Worm (Caenorhabditis elegans) whole organism, L1 larva: ENCODE data around the gene C26B2.8.

ENCODE experiments used
- C16A3.4 ChIP-seq: fragments of 150-350 bp; optimal IDR thresholded peaks from 2 replicates; lab custom pipeline; 2014; ENCODE audit warnings: missing biosample characterization, missing genetic modification characterization
- C34B4.2 ChIP-seq: sonication (generic microtip); optimal IDR thresholded peaks from 2 replicates; lab custom pipeline; 2017; ENCODE audit warnings: mild to moderate bottlenecking, missing genetic modification characterization, missing compliant biosample characterization
- F16B12.6 ChIP-seq: fragments of 150-350 bp; optimal IDR thresholded peaks from 2 replicates; lab custom pipeline; 2014; ENCODE audit warnings: missing biosample characterization, missing genetic modification characterization
- aha-1 ChIP-seq: fragments of 150-350 bp; optimal IDR thresholded peaks from 2 replicates; lab custom pipeline; 2014; ENCODE audit warnings: missing biosample characterization, missing genetic modification characterization
- aly-2 ChIP-seq: fragments of 150-350 bp; optimal IDR thresholded peaks from 2 replicates; lab custom pipeline; 2014; ENCODE audit warnings: missing biosample characterization, missing genetic modification characterization
- ama-1 ChIP-seq: fragments of 150-350 bp; optimal IDR thresholded peaks from 2 replicates; lab custom pipeline; 2014
- ceh-8 ChIP-seq: fragments of 200-800 bp; sonication (Bioruptor generic); optimal IDR thresholded peaks from 2 replicates; lab custom pipeline; 2018; ENCODE audit warnings: mild to moderate bottlenecking, missing genetic modification characterization, moderate library complexity, missing compliant biosample characterization
- ceh-82 ChIP-seq, 3 experiments: fragments of 150-350 bp in 1 of 3; sonication (generic microtip) in 2 of 3; optimal IDR thresholded peaks; 2 replicates each; lab custom pipeline; 2014 to 2017; ENCODE audit warnings: missing biosample characterization in 3 of 3, missing genetic modification characterization in 3 of 3
- ceh-88 ChIP-seq: fragments of 200-800 bp; sonication (Bioruptor generic); IDR thresholded peaks from 2 replicates; pipeline ENCODE4 v1.3.6; 2022; ENCODE audit warnings: missing genetic modification characterization, missing compliant biosample characterization
- ceh-90 ChIP-seq: sonication (generic microtip); optimal IDR thresholded peaks from 2 replicates; lab custom pipeline; 2016; ENCODE audit warnings: missing genetic modification characterization, missing compliant biosample characterization
- dsc-1 ChIP-seq: sonication (generic microtip); optimal IDR thresholded peaks from 2 replicates; lab custom pipeline; 2016; ENCODE audit warnings: mild to moderate bottlenecking, missing genetic modification characterization, missing compliant biosample characterization
- egl-13 ChIP-seq: sonication (generic microtip); optimal IDR thresholded peaks from 2 replicates; lab custom pipeline; 2016; ENCODE audit warnings: missing genotype, missing genetic modification reagents, missing genetic modification characterization, missing compliant biosample characterization
- egl-27 ChIP-seq, 2 experiments: fragments of 150-350 bp in 1 of 2; sonication (generic microtip); optimal IDR thresholded peaks; 3 replicates each; lab custom pipeline; 2017 to 2018; ENCODE audit warnings: missing biosample characterization in 2 of 2, missing genetic modification characterization in 2 of 2, missing genetic modification reagents in 2 of 2
- elt-2 ChIP-seq: sonication (generic microtip); optimal IDR thresholded peaks from 2 replicates; lab custom pipeline; 2016; ENCODE audit warnings: missing genetic modification characterization, mild to moderate bottlenecking, inconsistent platforms, missing compliant biosample characterization, missing genetic modification reagents
- elt-3 ChIP-seq, 6 experiments: fragments of 150-350 bp in 1 of 6; sonication (generic microtip); optimal IDR thresholded peaks; 2 replicates each; lab custom pipeline; 2017 to 2018; ENCODE audit warnings: missing biosample characterization in 6 of 6, missing genetic modification characterization in 6 of 6, inconsistent platforms in 1 of 6
- ets-5 ChIP-seq: fragments of 200-800 bp; sonication (Bioruptor generic); IDR thresholded peaks from 2 replicates; pipeline ENCODE4 v1.3.6; 2022; ENCODE audit warnings: missing genetic modification characterization, missing compliant biosample characterization
- fkh-4 ChIP-seq: sonication (generic microtip); optimal IDR thresholded peaks from 2 replicates; lab custom pipeline; 2016; ENCODE audit warnings: missing compliant biosample characterization, missing genetic modification characterization, borderline replicate concordance
- fkh-8 ChIP-seq: sonication (generic microtip); optimal IDR thresholded peaks from 2 replicates; lab custom pipeline; 2016; ENCODE audit warnings: mild to moderate bottlenecking, missing genetic modification characterization, missing compliant biosample characterization
- grh-1 ChIP-seq: fragments of 200-800 bp; sonication (Bioruptor generic); IDR thresholded peaks from 2 replicates; pipeline ENCODE4 v1.3.6; 2022; ENCODE audit warnings: missing genetic modification reagents, missing genetic modification characterization, missing compliant biosample characterization
- hlh-17 ChIP-seq: fragments of 200-800 bp; sonication (Bioruptor generic); optimal IDR thresholded peaks from 2 replicates; lab custom pipeline; 2018; ENCODE audit warnings: missing genetic modification characterization, mild to moderate bottlenecking, missing compliant biosample characterization, moderate library complexity, borderline replicate concordance
- hlh-4 ChIP-seq: sonication (generic microtip); optimal IDR thresholded peaks from 2 replicates; lab custom pipeline; 2016; ENCODE audit warnings: mild to moderate bottlenecking, missing genetic modification characterization, missing compliant biosample characterization
- irx-1 ChIP-seq: sonication (generic microtip); optimal IDR thresholded peaks from 2 replicates; lab custom pipeline; 2016; ENCODE audit warnings: missing genetic modification characterization, missing compliant biosample characterization
- jun-1 ChIP-seq: fragments of 150-350 bp; optimal IDR thresholded peaks from 2 replicates; lab custom pipeline; 2014; ENCODE audit warnings: missing biosample characterization, missing genetic modification reagents, missing genetic modification characterization
- lin-13 ChIP-seq: fragments of 150-350 bp; optimal IDR thresholded peaks from 2 replicates; lab custom pipeline; 2014; ENCODE audit warnings: missing biosample characterization, missing genetic modification reagents, missing genetic modification characterization
- lin-39 ChIP-seq: fragments of 150-350 bp; optimal IDR thresholded peaks from 2 replicates; lab custom pipeline; 2014; ENCODE audit warnings: missing biosample characterization, missing genetic modification reagents, missing genetic modification characterization
- lsy-2 ChIP-seq, 2 experiments: fragments of 150-350 bp; optimal IDR thresholded peaks; 2 replicates each; lab custom pipeline; 2014; ENCODE audit warnings: missing biosample characterization in 2 of 2, missing genetic modification characterization in 2 of 2
- mab-9 ChIP-seq: fragments of 200-800 bp; sonication (Bioruptor generic); IDR thresholded peaks from 2 replicates; pipeline ENCODE4 v1.3.6; 2022; ENCODE audit warnings: missing genetic modification reagents, missing genetic modification characterization, missing compliant biosample characterization
- mef-2 ChIP-seq: fragments of 150-350 bp; optimal IDR thresholded peaks from 2 replicates; lab custom pipeline; 2014; ENCODE audit warnings: missing biosample characterization, missing genetic modification characterization
- nhr-11 ChIP-seq: fragments of 150-350 bp; optimal IDR thresholded peaks from 2 replicates; lab custom pipeline; 2014; ENCODE audit warnings: missing biosample characterization, missing genetic modification characterization
- nhr-12 ChIP-seq: sonication (generic microtip); optimal IDR thresholded peaks from 2 replicates; lab custom pipeline; 2017; ENCODE audit warnings: missing biosample characterization, missing genetic modification characterization
- nhr-19 ChIP-seq: fragments of 200-800 bp; sonication (Bioruptor generic); conservative IDR thresholded peaks from 2 replicates; pipeline ENCODE4 v1.3.6; 2022; ENCODE audit warnings: missing genetic modification characterization, missing compliant biosample characterization
- nhr-20 ChIP-seq: sonication (generic microtip); optimal IDR thresholded peaks from 2 replicates; lab custom pipeline; 2016; ENCODE audit warnings: mild to moderate bottlenecking, missing genetic modification characterization, missing compliant biosample characterization
- nhr-28 ChIP-seq: fragments of 150-350 bp; optimal IDR thresholded peaks from 2 replicates; lab custom pipeline; 2014; ENCODE audit warnings: missing biosample characterization, missing genetic modification characterization
- nhr-71 ChIP-seq: sonication (generic microtip); optimal IDR thresholded peaks from 2 replicates; lab custom pipeline; 2016; ENCODE audit warnings: mild to moderate bottlenecking, missing genetic modification characterization, moderate library complexity, missing compliant biosample characterization
- nhr-76 ChIP-seq: sonication (generic microtip); optimal IDR thresholded peaks from 2 replicates; lab custom pipeline; 2017; ENCODE audit warnings: missing biosample characterization, missing genetic modification characterization
- nhr-90 ChIP-seq: sonication (generic microtip); optimal IDR thresholded peaks from 2 replicates; lab custom pipeline; 2016; ENCODE audit warnings: mild to moderate bottlenecking, missing genetic modification characterization, missing compliant biosample characterization; ENCODE audit not compliant: poor library complexity
- pag-3 ChIP-seq: sonication (generic microtip); optimal IDR thresholded peaks from 2 replicates; lab custom pipeline; 2017; ENCODE audit warnings: missing genetic modification characterization, mild to moderate bottlenecking, missing compliant biosample characterization, antibody characterized with exemption, borderline replicate concordance; ENCODE audit not compliant: insufficient read depth
- pax-3 ChIP-seq: fragments of 200-800 bp; sonication (Bioruptor generic); optimal IDR thresholded peaks from 2 replicates; lab custom pipeline; 2018; ENCODE audit warnings: mild to moderate bottlenecking, missing genetic modification characterization, moderate library complexity, missing compliant biosample characterization
- pqm-1 ChIP-seq: sonication (generic microtip); optimal IDR thresholded peaks from 3 replicates; lab custom pipeline; 2017; ENCODE audit warnings: missing biosample characterization, missing genetic modification characterization
- snu-23 ChIP-seq: sonication (generic microtip); optimal IDR thresholded peaks from 2 replicates; lab custom pipeline; 2016; ENCODE audit warnings: missing genetic modification characterization, missing compliant biosample characterization
- sox-4 ChIP-seq: sonication (generic microtip); optimal IDR thresholded peaks from 2 replicates; lab custom pipeline; 2016; ENCODE audit warnings: missing genetic modification characterization, missing compliant biosample characterization
- sup-37 ChIP-seq: fragments of 200-800 bp; sonication (Bioruptor generic); optimal IDR thresholded peaks from 2 replicates; lab custom pipeline; 2018; ENCODE audit warnings: mild to moderate bottlenecking, missing genetic modification characterization, missing compliant biosample characterization
- swsn-7 ChIP-seq: sonication (generic microtip); optimal IDR thresholded peaks from 2 replicates; lab custom pipeline; 2016; ENCODE audit warnings: missing genetic modification characterization, missing compliant biosample characterization
- tbx-2 ChIP-seq: sonication (generic microtip); optimal IDR thresholded peaks from 2 replicates; lab custom pipeline; 2016; ENCODE audit warnings: missing genetic modification characterization, missing compliant biosample characterization
- unc-130 ChIP-seq: fragments of 150-350 bp; optimal IDR thresholded peaks from 2 replicates; lab custom pipeline; 2017; ENCODE audit warnings: missing biosample characterization, missing genetic modification characterization, inconsistent platforms
- unc-30 ChIP-seq: sonication (generic microtip); optimal IDR thresholded peaks from 2 replicates; lab custom pipeline; 2017; ENCODE audit warnings: missing biosample characterization, missing genetic modification characterization
- unc-62 ChIP-seq: fragments of 150-350 bp; optimal IDR thresholded peaks from 2 replicates; lab custom pipeline; 2014; ENCODE audit warnings: missing biosample characterization, missing genetic modification reagents, missing genetic modification characterization
- unc-86 ChIP-seq: sonication (generic microtip); optimal IDR thresholded peaks from 2 replicates; lab custom pipeline; 2016; ENCODE audit warnings: missing genetic modification characterization, missing compliant biosample characterization
- vab-15 ChIP-seq: sonication (generic microtip); optimal IDR thresholded peaks from 2 replicates; lab custom pipeline; 2017; ENCODE audit warnings: missing genotype, mild to moderate bottlenecking, missing genetic modification characterization, missing compliant biosample characterization
- zag-1 ChIP-seq: fragments of 150-350 bp; optimal IDR thresholded peaks from 2 replicates; lab custom pipeline; 2014; ENCODE audit warnings: missing biosample characterization, missing genetic modification characterization
- zip-4 ChIP-seq: fragments of 200-800 bp; sonication (Bioruptor generic); optimal IDR thresholded peaks from 2 replicates; lab custom pipeline; 2018; ENCODE audit warnings: mild to moderate bottlenecking, missing genetic modification characterization, moderate library complexity, missing compliant biosample characterization
- ztf-11 ChIP-seq, 2 experiments: sonication (generic microtip); optimal IDR thresholded peaks; 2 replicates each; lab custom pipeline; 2016 to 2017; ENCODE audit warnings: missing genetic modification characterization in 2 of 2, missing biosample characterization in 1 of 2, missing compliant biosample characterization in 1 of 2

The C26B2.8 gene

DNA sequence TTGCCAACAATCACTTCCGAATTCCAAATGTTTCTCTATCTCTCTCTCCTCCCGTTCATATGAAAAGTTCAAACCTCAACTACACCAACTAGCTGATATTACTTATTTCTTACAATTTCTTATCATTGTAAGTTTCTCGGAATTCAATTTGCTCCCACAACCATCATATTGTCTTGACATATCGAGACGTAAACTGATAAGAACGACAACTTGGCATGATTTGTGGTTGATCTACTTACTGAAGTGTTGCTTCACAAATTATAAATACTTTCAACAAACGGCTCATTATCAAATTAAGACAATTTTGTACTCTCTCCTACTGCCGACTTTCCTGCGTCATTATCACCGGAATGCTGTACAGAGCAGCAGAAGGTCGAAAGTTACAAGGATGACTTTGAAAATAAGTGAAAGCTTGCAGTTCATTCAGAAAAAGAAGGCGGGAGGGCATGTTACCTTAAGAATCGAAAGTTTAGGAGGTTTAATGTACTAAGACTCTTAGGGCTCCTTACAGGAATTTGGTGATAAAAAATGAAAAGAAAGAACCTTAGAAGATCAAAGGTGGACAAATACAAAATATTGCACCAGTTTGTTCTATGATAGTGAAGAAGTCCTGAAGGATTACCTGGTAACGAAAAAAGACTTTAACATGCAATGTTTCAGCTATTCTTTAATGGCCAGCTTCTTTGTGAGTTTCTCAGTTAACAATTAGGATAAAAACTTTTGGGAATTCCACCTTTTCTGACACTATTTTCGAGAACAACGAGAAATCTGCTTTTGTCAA is 18.4 kb downstream of the C26B2.8 start:
- TF ChIP-seq ceh-88 (GFP tag; lab: Robert Waterston, UW) (no peak), mef-2 (tag; lab: Kevin White, UChicago) (no peak), egl-13 (tag; lab: Kevin White, UChicago) (no peak), sox-4 (tag; lab: Kevin White, UChicago) (no peak), aly-2 (no peak), lin-39 (no peak), nhr-11 (tag; lab: Kevin White, UChicago) (no peak), nhr-12 (tag; lab: Kevin White, UChicago) (no peak), ztf-11 (tag; optimal IDR thresholded peaks at IDR 0.05; lab: Kevin White, UChicago) (no peak), hlh-17 (no peak), sup-37 (no peak), pag-3 (tag; lab: Kevin White, UChicago) (no peak), jun-1 (peak; percentile 14), unc-62 (GFP tag; lab: Kevin White, UChicago) (no peak), snu-23 (GFP tag; lab: Kevin White, UChicago) (no peak), ama-1 (lab: Kevin White, UChicago) (no peak), fkh-4 (tag; lab: Kevin White, UChicago) (no peak), F16B12.6 (tag; lab: Kevin White, UChicago) (no peak), grh-1 (GFP tag; lab: Robert Waterston, UW) (no peak), nhr-90 (tag; lab: Kevin White, UChicago) (no peak), lin-13 (no peak), unc-30 (tag; lab: Kevin White, UChicago) (no peak), unc-86 (tag; lab: Kevin White, UChicago) (no peak), pqm-1 (tag; lab: Kevin White, UChicago) (peak; percentile 83), zag-1 (tag; lab: Kevin White, UChicago) (no peak), lsy-2 (tag; optimal IDR thresholded peaks at IDR 0.05; lab: Kevin White, UChicago) (no peak), C16A3.4 (tag; lab: Kevin White, UChicago) (no peak), elt-3 (tag; optimal IDR thresholded peaks at IDR 0.05; lab: Kevin White, UChicago) (no peak), zip-4 (no peak), aha-1 (tag; lab: Kevin White, UChicago) (no peak), dsc-1 (no peak), swsn-7 (no peak), nhr-71 (tag; lab: Kevin White, UChicago) (peak; percentile 42), nhr-19 (GFP tag; lab: Robert Waterston, UW) (no peak), nhr-28 (tag; lab: Kevin White, UChicago) (no peak), ceh-8 (GFP tag; lab: Kevin White, UChicago) (no peak), egl-27 (tag; optimal IDR thresholded peaks at IDR 0.05; lab: Kevin White, UChicago) (no peak), ets-5 (no peak), ceh-90 (tag; lab: Kevin White, UChicago) (no peak), elt-2 (tag; lab: Kevin White, UChicago) (peak; percentile 97), mab-9 (no peak), ceh-82 (tag; optimal IDR thresholded peaks at IDR 0.05; lab: Kevin White, UChicago) (no peak), C34B4.2 (no peak), unc-130 (tag; lab: Kevin White, UChicago) (no peak), nhr-20 (peak; percentile 7), vab-15 (tag; lab: Kevin White, UChicago) (no peak), fkh-8 (tag; lab: Kevin White, UChicago) (no peak), nhr-76 (tag; lab: Kevin White, UChicago) (no peak), irx-1 (tag; lab: Kevin White, UChicago) (no peak), hlh-4 (tag; lab: Kevin White, UChicago) (no peak), tbx-2 (tag; lab: Kevin White, UChicago) (no peak), pax-3 (tag; lab: Kevin White, UChicago) (no peak)
